Fruit fly (Drosophila melanogaster): Measurements from ENCODE around the gene Tengl3.

Tengl3 gene

DNA sequence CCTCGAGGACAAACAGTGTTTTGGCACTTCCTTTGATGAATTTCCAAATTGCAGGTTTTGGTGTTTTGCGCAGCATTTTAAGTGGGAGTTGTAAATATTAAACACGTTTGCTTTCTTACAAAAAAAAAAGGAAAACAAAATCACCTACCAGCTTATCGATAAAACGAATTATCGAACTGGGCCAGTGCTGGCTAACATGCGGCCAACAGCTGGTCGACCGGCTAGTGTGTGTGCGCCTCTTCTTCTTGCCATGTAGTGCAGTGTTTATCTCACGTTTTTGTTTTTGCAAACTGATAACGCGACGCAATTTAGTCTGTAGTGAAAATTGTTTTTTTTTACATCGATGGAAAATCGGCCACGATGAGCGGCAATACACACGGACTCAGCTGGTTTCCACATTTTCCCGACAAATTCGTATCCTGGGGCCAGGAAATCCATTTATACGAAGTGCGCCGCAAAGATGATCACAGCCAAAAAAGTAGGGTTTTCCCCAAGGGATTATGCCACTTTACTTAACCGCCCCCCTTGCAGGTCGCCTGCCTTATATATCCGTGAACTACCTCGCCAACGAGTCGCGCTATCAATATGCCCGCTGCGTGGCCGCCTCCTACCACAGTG is 20.9 kb downstream of the Tengl3 start, which contains the start of the genes CG15386, CG42371 and mio:
Gene CG15386, minus strand, starts transcription at position 180 of the 618 bp plus-strand sequence.
Gene CG42371, minus strand, starts transcription at position 180 of the 618 bp plus-strand sequence.
Gene mio, plus strand, starts transcription at position 224 of the 618 bp plus-strand sequence.
- TF ChIP-seq HLH106 (tag; optimal IDR thresholded peaks at IDR 0.05) (no peak), lola (GFP tag; optimal IDR thresholded peaks at IDR 0.05) (no peak), Dfd (GFP tag; optimal IDR thresholded peaks at IDR 0.05) (no peak), usp (GFP tag; optimal IDR thresholded peaks at IDR 0.05) (no peak), dl (GFP tag; optimal IDR thresholded peaks at IDR 0.05; ENCODE audit: insufficient read depth in 1 of 2, partially characterized antibody in 2 of 2) (peak in 1 of 2 experiments; percentile 22), rgr (GFP tag; optimal IDR thresholded peaks at IDR 0.05) (peak; percentile 52), GATAd (GFP tag; optimal IDR thresholded peaks at IDR 0.05) (no peak), Hr83 (GFP tag; optimal IDR thresholded peaks at IDR 0.05; ENCODE audit: poor library complexity, severe bottlenecking) (peak; percentile 83), Jra (GFP tag; optimal IDR thresholded peaks at IDR 0.05) (no peak), Abd-B (GFP tag; optimal IDR thresholded peaks at IDR 0.05) (no peak), N (GFP tag; optimal IDR thresholded peaks at IDR 0.05) (no peak), br (GFP tag; optimal IDR thresholded peaks at IDR 0.05) (peak; percentile 55), sv (GFP tag; optimal IDR thresholded peaks at IDR 0.05) (no peak), sage (GFP tag; optimal IDR thresholded peaks at IDR 0.05) (no peak), brk (GFP tag; optimal IDR thresholded peaks at IDR 0.05) (no peak), CG9705 (GFP tag; optimal IDR thresholded peaks at IDR 0.05) (no peak), psq (GFP tag; optimal IDR thresholded peaks at IDR 0.05) (peak; percentile 5), OdsH (GFP tag; optimal IDR thresholded peaks at IDR 0.05) (peak; percentile 14), Rel (GFP tag; optimal IDR thresholded peaks at IDR 0.05) (no peak), Rel (tag; optimal IDR thresholded peaks at IDR 0.05) (peak; percentile 86), Hr78 (GFP tag; optimal IDR thresholded peaks at IDR 0.05) (no peak), Sp1 (GFP tag; optimal IDR thresholded peaks at IDR 0.05) (peak; percentile 32), ey (GFP tag; optimal IDR thresholded peaks at IDR 0.05) (peak; percentile 5), Myc (optimal IDR thresholded peaks at IDR 0.05) (no peak), pan (optimal IDR thresholded peaks at IDR 0.05) (no peak), Mio (GFP tag; optimal IDR thresholded peaks at IDR 0.05) (no peak), Hnf4 (GFP tag; optimal IDR thresholded peaks at IDR 0.05) (no peak), fru (GFP tag; optimal IDR thresholded peaks at IDR 0.05) (no peak), dsf (GFP tag; optimal IDR thresholded peaks at IDR 0.05; ENCODE audit: borderline replicate concordance) (no peak), h (GFP tag; optimal IDR thresholded peaks at IDR 0.05) (peak; percentile 40), foxo (GFP tag; optimal IDR thresholded peaks at IDR 0.05) (peak in 1 of 2 experiments; percentile 41), CrebA (GFP tag; optimal IDR thresholded peaks at IDR 0.05; ENCODE audit: borderline replicate concordance) (no peak), Dif (GFP tag; optimal IDR thresholded peaks at IDR 0.05; ENCODE audit: partially characterized antibody) (peak; percentile 8), Vsx2 (GFP tag; optimal IDR thresholded peaks at IDR 0.05; ENCODE audit: partially characterized antibody) (no peak), dmrt93B (GFP tag; optimal IDR thresholded peaks at IDR 0.05) (no peak), jim (GFP tag; optimal IDR thresholded peaks at IDR 0.05) (peak; percentile 70), CG32264 (GFP tag; optimal IDR thresholded peaks at IDR 0.05) (no peak), tai (GFP tag; optimal IDR thresholded peaks at IDR 0.05) (no peak), woc (GFP tag; optimal IDR thresholded peaks at IDR 0.05) (no peak)

DNA sequence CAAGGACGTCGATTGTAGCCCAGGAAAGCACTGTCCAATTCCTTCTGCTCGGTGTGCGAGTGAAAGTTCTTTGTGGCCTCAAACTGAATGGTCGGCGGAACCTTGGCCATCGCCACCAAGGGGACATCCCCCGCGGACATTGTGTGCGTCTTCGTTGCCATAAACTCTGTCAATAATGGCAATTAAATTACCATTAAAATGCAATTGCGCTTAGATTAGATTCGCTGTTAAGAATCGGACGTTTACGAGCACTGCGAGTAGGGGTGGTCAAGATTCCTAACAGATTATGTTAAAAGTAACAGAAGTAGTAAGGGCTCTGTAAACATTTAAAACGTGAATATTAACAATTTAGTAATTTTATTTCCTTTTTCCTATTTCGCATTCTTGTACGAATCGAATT is 22.0 kb downstream of the Tengl3 start, which contains the start of gene daed:
Gene daed, minus strand, starts transcription at position 247 of the 400 bp plus-strand sequence.
- TF ChIP-seq rgr (GFP tag; optimal IDR thresholded peaks at IDR 0.05) = peak; percentile 7
- no peak for TF ChIP-seq sv (GFP tag; optimal IDR thresholded peaks at IDR 0.05)
- no peak for TF ChIP-seq Rel (GFP tag; optimal IDR thresholded peaks at IDR 0.05)
- peak; percentile 86 for TF ChIP-seq Rel (tag; optimal IDR thresholded peaks at IDR 0.05)
- no peak for TF ChIP-seq CG32264 (GFP tag; optimal IDR thresholded peaks at IDR 0.05)
- no peak for TF ChIP-seq OdsH (GFP tag; optimal IDR thresholded peaks at IDR 0.05)
- TF ChIP-seq foxo (GFP tag; optimal IDR thresholded peaks at IDR 0.05) = no peak
- peak; percentile 50 for TF ChIP-seq Sp1 (GFP tag; optimal IDR thresholded peaks at IDR 0.05)

Measured in whole organism, wandering third instar larva.